Worm (Caenorhabditis elegans) whole organism, L1 larva: ENCODE measurements around the gene idpp-5.

ENCODE experiments used
- C04F5.9 ChIP-seq: sonication (generic microtip); optimal IDR thresholded peaks from 2 replicates; lab custom pipeline; 2016; ENCODE audit warnings: missing genetic modification characterization, missing compliant biosample characterization
- Y116A8C.19 ChIP-seq: sonication (generic microtip); optimal IDR thresholded peaks from 2 replicates; lab custom pipeline; 2016; ENCODE audit warnings: missing compliant biosample characterization, missing genetic modification characterization, borderline replicate concordance
- blmp-1 ChIP-seq: fragments of 150-350 bp; optimal IDR thresholded peaks from 2 replicates; lab custom pipeline; 2014; ENCODE audit warnings: missing biosample characterization, missing genetic modification characterization
- ceh-63 ChIP-seq: fragments of 200-800 bp; sonication (Bioruptor generic); optimal IDR thresholded peaks from 2 replicates; lab custom pipeline; 2018; ENCODE audit warnings: mild to moderate bottlenecking, missing genetic modification characterization, missing compliant biosample characterization
- ceh-82 ChIP-seq, 3 experiments: fragments of 150-350 bp in 1 of 3; sonication (generic microtip) in 2 of 3; optimal IDR thresholded peaks; 2 replicates each; lab custom pipeline; 2014 to 2017; ENCODE audit warnings: missing biosample characterization in 3 of 3, missing genetic modification characterization in 3 of 3
- ceh-88 ChIP-seq: fragments of 200-800 bp; sonication (Bioruptor generic); IDR thresholded peaks from 2 replicates; pipeline ENCODE4 v1.3.6; 2022; ENCODE audit warnings: missing genetic modification characterization, missing compliant biosample characterization
- egl-13 ChIP-seq: sonication (generic microtip); optimal IDR thresholded peaks from 2 replicates; lab custom pipeline; 2016; ENCODE audit warnings: missing genotype, missing genetic modification reagents, missing genetic modification characterization, missing compliant biosample characterization
- elt-3 ChIP-seq, 6 experiments: fragments of 150-350 bp in 1 of 6; sonication (generic microtip); optimal IDR thresholded peaks; 2 replicates each; lab custom pipeline; 2017 to 2018; ENCODE audit warnings: missing biosample characterization in 6 of 6, missing genetic modification characterization in 6 of 6, inconsistent platforms in 1 of 6
- ets-5 ChIP-seq: fragments of 200-800 bp; sonication (Bioruptor generic); IDR thresholded peaks from 2 replicates; pipeline ENCODE4 v1.3.6; 2022; ENCODE audit warnings: missing genetic modification characterization, missing compliant biosample characterization
- fos-1 ChIP-seq: fragments of 150-350 bp; optimal IDR thresholded peaks from 2 replicates; lab custom pipeline; 2014; ENCODE audit warnings: missing biosample characterization, missing genetic modification characterization
- irx-1 ChIP-seq: sonication (generic microtip); optimal IDR thresholded peaks from 2 replicates; lab custom pipeline; 2016; ENCODE audit warnings: missing genetic modification characterization, missing compliant biosample characterization
- lin-13 ChIP-seq: fragments of 150-350 bp; optimal IDR thresholded peaks from 2 replicates; lab custom pipeline; 2014; ENCODE audit warnings: missing biosample characterization, missing genetic modification reagents, missing genetic modification characterization
- lin-15B ChIP-seq: fragments of 150-350 bp; sonication (generic microtip); optimal IDR thresholded peaks from 3 replicates; lab custom pipeline; 2014; ENCODE audit warnings: missing biosample characterization, missing genetic modification characterization
- lin-35 ChIP-seq, 2 experiments: fragments of 150-350 bp; optimal IDR thresholded peaks; 2 replicates each; lab custom pipeline; 2014; ENCODE audit warnings: missing biosample characterization in 2 of 2, missing genetic modification characterization in 2 of 2, missing genetic modification reagents in 2 of 2
- mdl-1 ChIP-seq, 2 experiments: fragments of 150-350 bp; optimal IDR thresholded peaks; 2 replicates each; lab custom pipeline; 2014 to 2017; ENCODE audit warnings: missing biosample characterization in 2 of 2, missing genetic modification characterization in 2 of 2, inconsistent platforms in 1 of 2
- mep-1 ChIP-seq: fragments of 150-350 bp; optimal IDR thresholded peaks from 2 replicates; lab custom pipeline; 2014; ENCODE audit warnings: missing biosample characterization, missing genetic modification characterization
- nhr-11 ChIP-seq: fragments of 150-350 bp; optimal IDR thresholded peaks from 2 replicates; lab custom pipeline; 2014; ENCODE audit warnings: missing biosample characterization, missing genetic modification characterization
- nhr-20 ChIP-seq: sonication (generic microtip); optimal IDR thresholded peaks from 2 replicates; lab custom pipeline; 2016; ENCODE audit warnings: mild to moderate bottlenecking, missing genetic modification characterization, missing compliant biosample characterization
- nhr-237 ChIP-seq: fragments of 150-350 bp; optimal IDR thresholded peaks from 2 replicates; lab custom pipeline; 2014; ENCODE audit warnings: missing biosample characterization, missing genetic modification characterization
- nhr-28 ChIP-seq: fragments of 150-350 bp; optimal IDR thresholded peaks from 2 replicates; lab custom pipeline; 2014; ENCODE audit warnings: missing biosample characterization, missing genetic modification characterization
- nhr-47 ChIP-seq: sonication (generic microtip); optimal IDR thresholded peaks from 2 replicates; lab custom pipeline; 2016; ENCODE audit warnings: mild to moderate bottlenecking, missing genetic modification characterization, moderate library complexity, missing compliant biosample characterization
- nhr-71 ChIP-seq: sonication (generic microtip); optimal IDR thresholded peaks from 2 replicates; lab custom pipeline; 2016; ENCODE audit warnings: mild to moderate bottlenecking, missing genetic modification characterization, moderate library complexity, missing compliant biosample characterization
- nhr-76 ChIP-seq: sonication (generic microtip); optimal IDR thresholded peaks from 2 replicates; lab custom pipeline; 2017; ENCODE audit warnings: missing biosample characterization, missing genetic modification characterization
- nhr-77 ChIP-seq: fragments of 150-350 bp; optimal IDR thresholded peaks from 2 replicates; lab custom pipeline; 2014; ENCODE audit warnings: missing biosample characterization, missing genetic modification characterization
- nhr-84 ChIP-seq: sonication (generic microtip); optimal IDR thresholded peaks from 2 replicates; lab custom pipeline; 2017; ENCODE audit warnings: missing biosample characterization, missing genetic modification characterization
- nhr-85 ChIP-seq: sonication (generic microtip); peaks from one replicate; lab custom pipeline; 2016; ENCODE audit warnings: missing genetic modification characterization, inconsistent platforms, missing compliant biosample characterization
- pag-3 ChIP-seq: sonication (generic microtip); optimal IDR thresholded peaks from 2 replicates; lab custom pipeline; 2017; ENCODE audit warnings: missing genetic modification characterization, mild to moderate bottlenecking, missing compliant biosample characterization, antibody characterized with exemption, borderline replicate concordance; ENCODE audit not compliant: insufficient read depth
- pax-3 ChIP-seq: fragments of 200-800 bp; sonication (Bioruptor generic); optimal IDR thresholded peaks from 2 replicates; lab custom pipeline; 2018; ENCODE audit warnings: mild to moderate bottlenecking, missing genetic modification characterization, moderate library complexity, missing compliant biosample characterization
- pqm-1 ChIP-seq: sonication (generic microtip); optimal IDR thresholded peaks from 3 replicates; lab custom pipeline; 2017; ENCODE audit warnings: missing biosample characterization, missing genetic modification characterization
- rnt-1 ChIP-seq: sonication (generic microtip); optimal IDR thresholded peaks from 2 replicates; lab custom pipeline; 2016; ENCODE audit warnings: mild to moderate bottlenecking, missing genetic modification characterization, moderate library complexity, missing compliant biosample characterization
- snu-23 ChIP-seq: sonication (generic microtip); optimal IDR thresholded peaks from 2 replicates; lab custom pipeline; 2016; ENCODE audit warnings: missing genetic modification characterization, missing compliant biosample characterization
- sox-4 ChIP-seq: sonication (generic microtip); optimal IDR thresholded peaks from 2 replicates; lab custom pipeline; 2016; ENCODE audit warnings: missing genetic modification characterization, missing compliant biosample characterization
- sptf-1 ChIP-seq: fragments of 150-350 bp; optimal IDR thresholded peaks from 2 replicates; lab custom pipeline; 2014; ENCODE audit warnings: missing biosample characterization, missing genetic modification characterization
- swsn-7 ChIP-seq: sonication (generic microtip); optimal IDR thresholded peaks from 2 replicates; lab custom pipeline; 2016; ENCODE audit warnings: missing genetic modification characterization, missing compliant biosample characterization
- tlp-1 ChIP-seq: fragments of 150-350 bp; optimal IDR thresholded peaks from 2 replicates; lab custom pipeline; 2014; ENCODE audit warnings: missing biosample characterization, missing genetic modification characterization
- unc-130 ChIP-seq: fragments of 150-350 bp; optimal IDR thresholded peaks from 2 replicates; lab custom pipeline; 2017; ENCODE audit warnings: missing biosample characterization, missing genetic modification characterization, inconsistent platforms
- unc-30 ChIP-seq: sonication (generic microtip); optimal IDR thresholded peaks from 2 replicates; lab custom pipeline; 2017; ENCODE audit warnings: missing biosample characterization, missing genetic modification characterization
- unc-98 ChIP-seq: fragments of 200-800 bp; sonication (Bioruptor generic); IDR thresholded peaks from 2 replicates; pipeline ENCODE4 v1.3.6; 2022; ENCODE audit warnings: missing genetic modification characterization, missing compliant biosample characterization
- vab-15 ChIP-seq: sonication (generic microtip); optimal IDR thresholded peaks from 2 replicates; lab custom pipeline; 2017; ENCODE audit warnings: missing genotype, mild to moderate bottlenecking, missing genetic modification characterization, missing compliant biosample characterization
- zip-4 ChIP-seq: fragments of 200-800 bp; sonication (Bioruptor generic); optimal IDR thresholded peaks from 2 replicates; lab custom pipeline; 2018; ENCODE audit warnings: mild to moderate bottlenecking, missing genetic modification characterization, moderate library complexity, missing compliant biosample characterization
- ztf-11 ChIP-seq, 2 experiments: sonication (generic microtip); optimal IDR thresholded peaks; 2 replicates each; lab custom pipeline; 2016 to 2017; ENCODE audit warnings: missing genetic modification characterization in 2 of 2, missing biosample characterization in 1 of 2, missing compliant biosample characterization in 1 of 2
- ztf-4 ChIP-seq: fragments of 150-350 bp; optimal IDR thresholded peaks from 2 replicates; lab custom pipeline; 2014; ENCODE audit warnings: missing biosample characterization, missing genetic modification characterization

idpp-5 gene

ce11 chrX:3758399-3758798 lies 34.2 kb downstream of the idpp-5 start, which contains the start of gene T14G12.12:
Gene T14G12.12, minus strand, starts transcription at chrX:3758499.
- TF ChIP-seq nhr-84 (tag; lab: Kevin White, UChicago) = no peak
- TF ChIP-seq, all 84 proteins: peak for 0

- no peak for TF ChIP-seq vab-15 (tag; lab: Kevin White, UChicago)
- TF ChIP-seq elt-3 (tag; optimal IDR thresholded peaks at IDR 0.05; lab: Kevin White, UChicago) = peak; percentile 4 to 94 (median 63)
- peak; percentile 31 for TF ChIP-seq rnt-1 (tag; lab: Kevin White, UChicago)
- TF ChIP-seq, all 84 proteins: peak for 2
Measured at ce11 chrX:3756238-3756637, 36.4 kb downstream of the idpp-5 start.

- TF ChIP-seq nhr-71 (tag; lab: Kevin White, UChicago) = no peak
- TF ChIP-seq Y116A8C.19 = no peak
- no peak for TF ChIP-seq nhr-11
- no peak for TF ChIP-seq pax-3 (tag; lab: Kevin White, UChicago)
- no peak for TF ChIP-seq nhr-84 (tag; lab: Kevin White, UChicago)
- TF ChIP-seq pag-3 = no peak
- TF ChIP-seq lin-35 (GFP tag; optimal IDR thresholded peaks at IDR 0.05; lab: Kevin White, UChicago) = no peak
- no peak for TF ChIP-seq lin-15B (tag; lab: Kevin White, UChicago)
- TF ChIP-seq ets-5 (GFP tag; lab: Robert Waterston, UW) = no peak
- no peak for TF ChIP-seq nhr-28 (tag; lab: Kevin White, UChicago)
- no peak for TF ChIP-seq ceh-88 (GFP tag; lab: Robert Waterston, UW)
- TF ChIP-seq zip-4 (GFP tag; lab: Kevin White, UChicago) = no peak
- TF ChIP-seq nhr-237 (tag; lab: Kevin White, UChicago) = no peak
- TF ChIP-seq nhr-85 (tag; lab: Kevin White, UChicago) = peak; percentile 21
- TF ChIP-seq swsn-7 (tag; lab: Kevin White, UChicago) = no peak
- TF ChIP-seq elt-3 (tag; optimal IDR thresholded peaks at IDR 0.05; lab: Kevin White, UChicago) = peak in 5 of 6 experiments; percentile 5 to 89 (median 63)
Measured at ce11 chrX:3755753-3756152, 36.9 kb downstream of the idpp-5 start.

- no peak for TF ChIP-seq fos-1 (tag; lab: Kevin White, UChicago)
- TF ChIP-seq irx-1 (tag; lab: Kevin White, UChicago) = no peak
- no peak for TF ChIP-seq sox-4 (tag; lab: Kevin White, UChicago)
- no peak for TF ChIP-seq ztf-4
- no peak for TF ChIP-seq ceh-88 (GFP tag; lab: Robert Waterston, UW)
- TF ChIP-seq C04F5.9 = no peak
- TF ChIP-seq nhr-20 = no peak
- no peak for TF ChIP-seq nhr-85 (tag; lab: Kevin White, UChicago)
- no peak for TF ChIP-seq mep-1 (tag; lab: Kevin White, UChicago)
- TF ChIP-seq nhr-76 = no peak
- no peak for TF ChIP-seq nhr-77 (tag; lab: Kevin White, UChicago)
- TF ChIP-seq pqm-1 (tag; lab: Kevin White, UChicago) = no peak
- no peak for TF ChIP-seq unc-98 (GFP tag; lab: Robert Waterston, UW)
- no peak for TF ChIP-seq unc-30 (tag; lab: Kevin White, UChicago)
- no peak for TF ChIP-seq blmp-1 (tag; lab: Kevin White, UChicago)
- TF ChIP-seq sptf-1 (tag; lab: Kevin White, UChicago) = no peak
Measured at ce11 chrX:3752443-3752842, 40.2 kb downstream of the idpp-5 start.

ce11 chrX:3751370-3751769 lies 41.2 kb downstream of the idpp-5 start:
- TF ChIP-seq ceh-63 (GFP tag; lab: Kevin White, UChicago) (no peak), egl-13 (tag; lab: Kevin White, UChicago) (no peak), Y116A8C.19 (no peak)

ce11 chrX:3743190-3743589 lies 49.4 kb downstream of the idpp-5 start:
- TF ChIP-seq tlp-1 (tag; lab: Kevin White, UChicago) (no peak), pqm-1 (tag; lab: Kevin White, UChicago) (no peak), mdl-1 (tag; optimal IDR thresholded peaks at IDR 0.05; lab: Kevin White, UChicago) (no peak), vab-15 (tag; lab: Kevin White, UChicago) (no peak), ztf-11 (tag; optimal IDR thresholded peaks at IDR 0.05; lab: Kevin White, UChicago) (no peak), lin-13 (GFP tag; lab: Kevin White, UChicago) (no peak), ceh-88 (GFP tag; lab: Robert Waterston, UW) (no peak), snu-23 (no peak), ztf-4 (no peak), ceh-82 (tag; optimal IDR thresholded peaks at IDR 0.05; lab: Kevin White, UChicago) (no peak), nhr-28 (tag; lab: Kevin White, UChicago) (no peak), fos-1 (tag; lab: Kevin White, UChicago) (no peak), C04F5.9 (no peak), nhr-47 (no peak), nhr-20 (no peak), lin-15B (tag; lab: Kevin White, UChicago) (no peak), unc-130 (tag; lab: Kevin White, UChicago) (no peak)
- TF ChIP-seq, all 84 proteins: peak for 0
